Fruit fly (Drosophila melanogaster) whole organism, embryonic: ENCODE measurements around the gene dj-1beta.

Experiments used
- ATbp ChIP-seq: fragments of 200-800 bp; sonication (Bioruptor generic); optimal IDR thresholded peaks from 2 replicates; lab custom pipeline; 2017; ENCODE audit warnings: missing biosample characterization, mild to moderate bottlenecking, missing genetic modification characterization, missing genetic modification reagents
- Abd-B ChIP-seq: fragments of 200-800 bp; sonication (Bioruptor generic); optimal IDR thresholded peaks from 2 replicates; lab custom pipeline; 2018; ENCODE audit warnings: missing biosample characterization, mild to moderate bottlenecking, missing genetic modification characterization, moderate library complexity
- Adf1 ChIP-seq: fragments of 200-800 bp; sonication (Bioruptor generic); IDR thresholded peaks from 2 replicates; pipeline ENCODE4 v1.3.6; 2022; ENCODE audit warnings: missing biosample characterization, missing genetic modification characterization
- Atf6 ChIP-seq: fragments of 200-800 bp; sonication (Bioruptor generic); IDR thresholded peaks from 2 replicates; pipeline ENCODE4 v1.3.6; 2022; ENCODE audit warnings: missing biosample characterization, missing genetic modification characterization
- B-H1 ChIP-seq: fragments of 200-800 bp; sonication (Bioruptor generic); IDR thresholded peaks from 3 replicates; pipeline ENCODE4 v1.3.6; 2022; ENCODE audit warnings: missing biosample characterization, missing genetic modification characterization
- CG10462 ChIP-seq: fragments of 200-800 bp; sonication (Bioruptor generic); optimal IDR thresholded peaks from 2 replicates; lab custom pipeline; 2016; ENCODE audit warnings: missing biosample characterization, missing genetic modification characterization
- CG11560 ChIP-seq: fragments of 200-800 bp; sonication (Bioruptor generic); IDR thresholded peaks from 3 replicates; pipeline ENCODE4 v1.3.6; 2022; ENCODE audit warnings: missing biosample characterization, missing genetic modification characterization
- CG11723 ChIP-seq: fragments of 200-800 bp; sonication (Bioruptor generic); optimal IDR thresholded peaks from 2 replicates; lab custom pipeline; 2017; ENCODE audit warnings: missing biosample characterization, mild to moderate bottlenecking, missing genetic modification characterization
- CG12104 ChIP-seq: fragments of 200-800 bp; sonication (Bioruptor generic); optimal IDR thresholded peaks from 3 replicates; lab custom pipeline; 2016; ENCODE audit warnings: missing biosample characterization, missing genetic modification characterization
- CG12236 ChIP-seq: fragments of 200-800 bp; sonication (Bioruptor generic); optimal IDR thresholded peaks from 2 replicates; lab custom pipeline; 2016; ENCODE audit warnings: missing biosample characterization, missing genetic modification characterization
- CG12744 ChIP-seq: fragments of 200-800 bp; sonication (Bioruptor generic); optimal IDR thresholded peaks from 2 replicates; lab custom pipeline; 2016; ENCODE audit warnings: missing biosample characterization, missing genetic modification characterization
- CG13287 ChIP-seq: fragments of 200-800 bp; sonication (Bioruptor generic); IDR thresholded peaks from 2 replicates; pipeline ENCODE4 v1.3.6; 2022; ENCODE audit warnings: missing biosample characterization, missing genetic modification characterization; ENCODE audit not compliant: partially characterized antibody
- CG13624 ChIP-seq: fragments of 200-800 bp; sonication (Bioruptor generic); optimal IDR thresholded peaks from 2 replicates; lab custom pipeline; 2016; ENCODE audit warnings: missing biosample characterization, missing genetic modification characterization
- CG1529 ChIP-seq: fragments of 200-800 bp; sonication (Bioruptor generic); optimal IDR thresholded peaks from 3 replicates; lab custom pipeline; 2018; ENCODE audit warnings: missing biosample characterization, missing genetic modification characterization
- CG1602 ChIP-seq: fragments of 200-800 bp; sonication (Bioruptor generic); optimal IDR thresholded peaks from 3 replicates; lab custom pipeline; 2016; ENCODE audit warnings: missing biosample characterization, missing genetic modification characterization
- CG1647 ChIP-seq: fragments of 200-800 bp; sonication (Bioruptor generic); optimal IDR thresholded peaks from 3 replicates; lab custom pipeline; 2016; ENCODE audit warnings: missing biosample characterization, missing genetic modification characterization
- CG17385 ChIP-seq: fragments of 200-800 bp; sonication (Bioruptor generic); optimal IDR thresholded peaks from 3 replicates; lab custom pipeline; 2018; ENCODE audit warnings: missing biosample characterization, mild to moderate bottlenecking, missing genetic modification characterization
- CG18011 ChIP-seq: fragments of 200-800 bp; sonication (Bioruptor generic); optimal IDR thresholded peaks from 2 replicates; lab custom pipeline; 2017; ENCODE audit warnings: missing biosample characterization, missing genetic modification characterization, mild to moderate bottlenecking, moderate library complexity, missing genotype
- CG18262 ChIP-seq: fragments of 200-800 bp; optimal IDR thresholded peaks from 3 replicates; lab custom pipeline; 2019; ENCODE audit warnings: missing biosample characterization, mild to moderate bottlenecking, missing genetic modification characterization, moderate library complexity
- CG2116 ChIP-seq: fragments of 200-800 bp; sonication (Bioruptor generic); optimal IDR thresholded peaks from 3 replicates; lab custom pipeline; 2018; ENCODE audit warnings: missing biosample characterization, mild to moderate bottlenecking, missing genetic modification characterization
- CG30020 ChIP-seq: fragments of 200-800 bp; optimal IDR thresholded peaks from 2 replicates; lab custom pipeline; 2019; ENCODE audit warnings: missing biosample characterization, mild to moderate bottlenecking, missing genetic modification characterization, moderate library complexity
- CG33213 ChIP-seq: fragments of 200-800 bp; sonication (Bioruptor generic); optimal IDR thresholded peaks from 3 replicates; lab custom pipeline; 2016; ENCODE audit warnings: missing biosample characterization, missing genetic modification characterization
- CG34376 ChIP-seq: fragments of 200-800 bp; sonication (Bioruptor generic); optimal IDR thresholded peaks from 2 replicates; lab custom pipeline; 2018; ENCODE audit warnings: missing biosample characterization, mild to moderate bottlenecking, missing genetic modification characterization
- CG3847 ChIP-seq: fragments of 200-800 bp; sonication (Bioruptor generic); IDR thresholded peaks from 2 replicates; pipeline ENCODE4 v1.3.6; 2022; ENCODE audit warnings: missing biosample characterization, missing genetic modification characterization
- CG4360 ChIP-seq: fragments of 200-800 bp; sonication (Bioruptor generic); IDR thresholded peaks from 2 replicates; pipeline ENCODE4 v1.3.6; 2022; ENCODE audit warnings: missing biosample characterization, missing genetic modification characterization
- CG5180 ChIP-seq: fragments of 200-800 bp; sonication (Bioruptor generic); optimal IDR thresholded peaks from 3 replicates; lab custom pipeline; 2017; ENCODE audit warnings: missing biosample characterization, missing genetic modification characterization, mild to moderate bottlenecking, moderate library complexity, missing genetic modification reagents
- CG6654 ChIP-seq: fragments of 200-800 bp; sonication (Bioruptor generic); optimal IDR thresholded peaks from 2 replicates; lab custom pipeline; 2017; ENCODE audit warnings: missing biosample characterization, mild to moderate bottlenecking, missing genetic modification characterization
- CG7839 ChIP-seq: fragments of 200-800 bp; sonication (Bioruptor generic); optimal IDR thresholded peaks from 3 replicates; lab custom pipeline; 2018; ENCODE audit warnings: missing biosample characterization, mild to moderate bottlenecking, missing genetic modification characterization, moderate library complexity
- CG7963 ChIP-seq: fragments of 200-800 bp; sonication (Bioruptor generic); IDR thresholded peaks from 3 replicates; pipeline ENCODE4 v1.3.6; 2022; ENCODE audit warnings: missing biosample characterization, missing genetic modification characterization; ENCODE audit not compliant: partially characterized antibody
- CG9437 ChIP-seq: fragments of 200-800 bp; sonication (Bioruptor generic); optimal IDR thresholded peaks from 2 replicates; lab custom pipeline; 2018; ENCODE audit warnings: missing biosample characterization, mild to moderate bottlenecking, missing genetic modification characterization
- D ChIP-seq, 2 experiments: fragments of 200-800 bp in 1 of 2; fragments of >200 bp in 1 of 2; sonication (Bioruptor generic) in 1 of 2; optimal IDR thresholded peaks; 2 replicates in 1 of 2; 3 replicates in 1 of 2; lab custom pipeline; 2017; ENCODE audit warnings: mild to moderate bottlenecking in 1 of 2, missing biosample characterization in 1 of 2, missing genetic modification characterization in 1 of 2, missing genetic modification reagents in 1 of 2
- Dp ChIP-seq: fragments of 200-800 bp; sonication (Bioruptor generic); optimal IDR thresholded peaks from 2 replicates; lab custom pipeline; 2018; ENCODE audit warnings: missing biosample characterization, mild to moderate bottlenecking, missing genetic modification characterization, moderate library complexity
- HLH54F ChIP-seq: fragments of 200-800 bp; sonication (Bioruptor generic); optimal IDR thresholded peaks from 3 replicates; lab custom pipeline; 2016; ENCODE audit warnings: missing biosample characterization, missing genetic modification characterization
- NK7.1 ChIP-seq: fragments of 200-800 bp; sonication (Bioruptor generic); optimal IDR thresholded peaks from 3 replicates; lab custom pipeline; 2016; ENCODE audit warnings: missing biosample characterization, missing genetic modification characterization
- Oli ChIP-seq: fragments of 200-800 bp; sonication (Bioruptor generic); optimal IDR thresholded peaks from 2 replicates; lab custom pipeline; 2018; ENCODE audit warnings: missing biosample characterization, mild to moderate bottlenecking, missing genetic modification characterization, moderate library complexity
- Optix ChIP-seq: fragments of 200-800 bp; sonication (Bioruptor generic); IDR thresholded peaks from 3 replicates; pipeline ENCODE4 v1.3.6; 2022; ENCODE audit warnings: missing biosample characterization, missing genetic modification characterization
- Six4 ChIP-seq: fragments of 200-800 bp; sonication (Bioruptor generic); optimal IDR thresholded peaks from 2 replicates; lab custom pipeline; 2016; ENCODE audit warnings: missing biosample characterization, missing genetic modification characterization
- Sox102F ChIP-seq: fragments of 200-800 bp; sonication (Bioruptor generic); optimal IDR thresholded peaks from 2 replicates; lab custom pipeline; 2018; ENCODE audit warnings: missing biosample characterization, mild to moderate bottlenecking, missing genetic modification characterization, moderate library complexity
- Spps ChIP-seq: fragments of 200-800 bp; sonication (Bioruptor generic); optimal IDR thresholded peaks from 2 replicates; lab custom pipeline; 2018; ENCODE audit warnings: missing biosample characterization, mild to moderate bottlenecking, missing genetic modification characterization
- TFAM ChIP-seq: fragments of 200-800 bp; sonication (Bioruptor generic); optimal IDR thresholded peaks from 2 replicates; lab custom pipeline; 2017; ENCODE audit warnings: missing biosample characterization, missing genetic modification characterization, inconsistent platforms
- amos ChIP-seq: fragments of 200-800 bp; sonication (Bioruptor generic); IDR thresholded peaks from 2 replicates; pipeline ENCODE4 v1.3.6; 2022; ENCODE audit warnings: missing biosample characterization, missing genetic modification characterization; ENCODE audit not compliant: partially characterized antibody
- ap ChIP-seq: fragments of 200-800 bp; sonication (Bioruptor generic); IDR thresholded peaks from 2 replicates; pipeline ENCODE4 v1.3.6; 2022; ENCODE audit warnings: missing biosample characterization, missing genetic modification characterization
- bowl ChIP-seq: fragments of 200-800 bp; sonication (Bioruptor generic); IDR thresholded peaks from 2 replicates; pipeline ENCODE4 v1.3.6; 2022; ENCODE audit warnings: missing biosample characterization, missing genetic modification characterization
- dimm ChIP-seq: fragments of 200-800 bp; sonication (Bioruptor generic); IDR thresholded peaks from 2 replicates; pipeline ENCODE4 v1.3.6; 2022; ENCODE audit warnings: missing biosample characterization, missing genetic modification characterization
- grau ChIP-seq: fragments of 200-800 bp; optimal IDR thresholded peaks from 3 replicates; lab custom pipeline; 2019; ENCODE audit warnings: missing biosample characterization, mild to moderate bottlenecking, missing genetic modification characterization, moderate library complexity
- gsb-n ChIP-seq: fragments of 200-800 bp; sonication (Bioruptor generic); optimal IDR thresholded peaks from 3 replicates; lab custom pipeline; 2018; ENCODE audit warnings: missing biosample characterization, mild to moderate bottlenecking, missing genetic modification characterization
- jing ChIP-seq: fragments of 200-800 bp; sonication (Bioruptor generic); optimal IDR thresholded peaks from 2 replicates; lab custom pipeline; 2018; ENCODE audit warnings: missing biosample characterization, mild to moderate bottlenecking, missing genetic modification characterization
- kni ChIP-seq: fragments of 200-800 bp; sonication (Bioruptor generic); optimal IDR thresholded peaks from 3 replicates; lab custom pipeline; 2017; ENCODE audit warnings: mild to moderate bottlenecking, missing biosample characterization, missing genetic modification reagents, missing genetic modification characterization
- pfk ChIP-seq: fragments of 200-800 bp; sonication (Bioruptor generic); optimal IDR thresholded peaks from 2 replicates; lab custom pipeline; 2018; ENCODE audit warnings: missing biosample characterization, mild to moderate bottlenecking, missing genetic modification characterization, moderate library complexity
- ranshi ChIP-seq: fragments of 200-800 bp; sonication (Bioruptor generic); IDR thresholded peaks from 2 replicates; pipeline ENCODE4 v1.3.6; 2022; ENCODE audit warnings: missing biosample characterization, missing genetic modification characterization
- seq ChIP-seq: fragments of 200-800 bp; sonication (Bioruptor generic); IDR thresholded peaks from 2 replicates; pipeline ENCODE4 v1.3.6; 2022; ENCODE audit warnings: missing biosample characterization, missing genetic modification characterization
- so ChIP-seq: fragments of 200-800 bp; sonication (Bioruptor generic); IDR thresholded peaks from 3 replicates; pipeline ENCODE4 v1.3.6; 2022; ENCODE audit warnings: missing biosample characterization, missing genetic modification characterization
- wdn ChIP-seq: fragments of 200-800 bp; sonication (Bioruptor generic); IDR thresholded peaks from 2 replicates; pipeline ENCODE4 v1.3.6; 2022; ENCODE audit warnings: missing biosample characterization, missing genetic modification characterization

Gene dj-1beta

dm6 chr3R:30764121-30764520 is 42.8 kb upstream of the dj-1beta start (continued):
- peak; percentile 47; the same call in 1 of the 2 replicates for TF ChIP-seq CG4360 (GFP tag; lab: Robert Waterston, UW)
- TF ChIP-seq CG18262 = no peak
- TF ChIP-seq Adf1 (GFP tag; lab: Robert Waterston, UW) = peak; percentile 29; the same call in 1 of the 2 replicates
- TF ChIP-seq CG7963 = no peak
- TF ChIP-seq HLH54F = no peak
- no peak for TF ChIP-seq Oli
- TF ChIP-seq Six4 = no peak
- no peak for TF ChIP-seq CG34376 (GFP tag; lab: Kevin White, UChicago)
- TF ChIP-seq jing (GFP tag; lab: Kevin White, UChicago) = no peak
- no peak for TF ChIP-seq CG6654 (GFP tag; lab: Kevin White, UChicago)
- no peak for TF ChIP-seq dimm (GFP tag; lab: Robert Waterston, UW)
- TF ChIP-seq ATbp (GFP tag; lab: Kevin White, UChicago) = no peak
- no peak for TF ChIP-seq CG7839
- no peak for TF ChIP-seq CG3847 (GFP tag; lab: Robert Waterston, UW)
- TF ChIP-seq grau = no peak
- no peak for TF ChIP-seq Dp
- no peak for TF ChIP-seq Spps (tag; lab: Kevin White, UChicago)
- TF ChIP-seq CG13287 (GFP tag; lab: Robert Waterston, UW) = peak; percentile 16; the same call in 1 of the 2 replicates
- TF ChIP-seq Atf6 (GFP tag; lab: Robert Waterston, UW) = no peak
- no peak for TF ChIP-seq wdn (GFP tag; lab: Robert Waterston, UW)
- TF ChIP-seq CG33213 (GFP tag; lab: Kevin White, UChicago) = no peak
- TF ChIP-seq B-H1 (GFP tag; lab: Robert Waterston, UW) = no peak
- TF ChIP-seq CG11560 = no peak
- TF ChIP-seq CG18011 (GFP tag; lab: Kevin White, UChicago) = no peak
- no peak for TF ChIP-seq pfk
- TF ChIP-seq NK7.1 = no peak
- TF ChIP-seq CG1602 = no peak
- no peak for TF ChIP-seq ap (GFP tag; lab: Robert Waterston, UW)
- no peak for TF ChIP-seq ranshi
- TF ChIP-seq bowl = no peak
- TF ChIP-seq CG12236 = no peak
- no peak for TF ChIP-seq CG2116
- TF ChIP-seq CG11723 (GFP tag; lab: Kevin White, UChicago) = no peak
- no peak for TF ChIP-seq TFAM (GFP tag; lab: Kevin White, UChicago)
- no peak for TF ChIP-seq amos
- no peak for TF ChIP-seq CG12744 (GFP tag; lab: Kevin White, UChicago)

DNA sequence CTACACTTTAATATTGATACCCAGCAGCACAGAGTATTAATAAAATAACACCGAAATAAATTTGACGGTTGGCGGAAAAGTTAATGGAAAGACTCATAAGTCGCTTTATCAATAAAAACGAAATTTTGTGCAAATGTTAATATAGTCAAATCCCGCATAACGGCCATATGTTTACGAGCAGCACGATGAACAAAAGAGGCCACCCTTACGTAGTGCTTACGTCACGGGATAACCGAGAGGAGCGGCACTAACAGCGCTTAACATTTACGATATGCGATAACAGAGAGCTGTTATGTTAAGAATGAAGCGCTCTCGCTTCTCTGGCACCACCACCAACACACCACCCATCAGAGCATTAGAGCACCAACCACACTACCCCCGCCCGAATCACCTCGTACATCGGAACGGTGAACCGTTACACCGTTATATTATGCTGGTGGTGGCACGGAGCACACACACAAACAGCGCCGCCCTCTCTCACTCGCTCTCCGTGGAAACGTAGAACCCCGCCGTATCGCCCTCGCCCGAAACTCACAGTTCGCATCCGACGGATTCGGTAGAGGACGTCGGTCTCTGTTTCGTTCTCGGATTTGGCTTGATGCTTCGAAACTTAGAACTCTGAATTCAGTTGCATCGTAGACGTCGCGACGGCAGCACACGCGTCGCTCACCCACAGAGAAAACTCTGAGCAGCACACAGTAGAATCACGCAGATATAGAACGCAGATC is 41.4 kb upstream of the dj-1beta start, which contains the start of gene zfh1:
Gene zfh1, plus strand, starts transcription at position 621 of the 728 bp plus-strand sequence.
- TF ChIP-seq CG13624 (GFP tag; lab: Kevin White, UChicago) (peak; percentile 1), seq (GFP tag; lab: Robert Waterston, UW) (peak; percentile 76; the same call in 1 of the 2 replicates), D (optimal IDR thresholded peaks at IDR 0.05; lab: Kevin White, UChicago) (peak; percentile 5), D (GFP tag; optimal IDR thresholded peaks at IDR 0.05; lab: Kevin White, UChicago) (no peak), so (0 out of 3 replicates have a peak, but pooled peaks have one; percentile 31), CG1529 (GFP tag; lab: Kevin White, UChicago) (no peak), CG30020 (tag; lab: Kevin White, UChicago) (no peak), CG10462 (GFP tag; lab: Kevin White, UChicago) (peak; percentile 60), CG17385 (GFP tag; lab: Kevin White, UChicago) (no peak), CG12104 (GFP tag; lab: Kevin White, UChicago) (no peak), CG5180 (GFP tag; lab: Kevin White, UChicago) (peak; percentile 2), kni (GFP tag; lab: Kevin White, UChicago) (peak; percentile 6), Sox102F (GFP tag; lab: Kevin White, UChicago) (no peak), CG9437 (GFP tag; lab: Kevin White, UChicago) (peak; percentile 96), gsb-n (peak; percentile 6), Abd-B (GFP tag; lab: Kevin White, UChicago) (no peak), CG1647 (GFP tag; lab: Kevin White, UChicago) (no peak), Optix (GFP tag; lab: Robert Waterston, UW) (no peak)
